Worm (Caenorhabditis elegans) whole organism, mixed stage, embryonic: ENCODE data around the gene K02E2.8.

Experiments
- ceh-83 ChIP-seq: fragments of 200-800 bp; sonication (Bioruptor generic); optimal IDR thresholded peaks from 2 replicates; lab custom pipeline; 2018; ENCODE audit warnings: mild to moderate bottlenecking, missing genetic modification characterization, missing compliant biosample characterization
- ham-2 ChIP-seq: fragments of 200-800 bp; sonication (Bioruptor generic); optimal IDR thresholded peaks from 2 replicates; lab custom pipeline; 2018; ENCODE audit warnings: mild to moderate bottlenecking, missing genetic modification characterization, missing compliant biosample characterization
- sem-2 ChIP-seq: fragments of 200-800 bp; sonication (Bioruptor generic); optimal IDR thresholded peaks from 2 replicates; lab custom pipeline; 2018; ENCODE audit warnings: mild to moderate bottlenecking, missing genetic modification characterization, missing compliant biosample characterization
- snpc-4 ChIP-seq: fragments of 150-350 bp; optimal IDR thresholded peaks from 2 replicates; lab custom pipeline; 2014; ENCODE audit warnings: missing biosample characterization, missing genetic modification characterization
- unc-39 ChIP-seq: fragments of 150-350 bp; optimal IDR thresholded peaks from 2 replicates; lab custom pipeline; 2014; ENCODE audit warnings: missing biosample characterization, missing genetic modification characterization
- unc-62 ChIP-seq: fragments of 150-350 bp; optimal IDR thresholded peaks from 2 replicates; lab custom pipeline; 2014; ENCODE audit warnings: missing biosample characterization, missing genetic modification reagents, missing genetic modification characterization

ce11 chrV:20356472-20356871 is 10.3 kb downstream of the K02E2.8 start, which contains the start of gene grd-11:
- no peak for TF ChIP-seq sem-2 (GFP tag; lab: Kevin White, UChicago)
- TF ChIP-seq ceh-83: no peak
- TF ChIP-seq ham-2: no peak
- no peak for TF ChIP-seq unc-62 (GFP tag; lab: Kevin White, UChicago)
- TF ChIP-seq unc-39 (tag; lab: Kevin White, UChicago): no peak
- no peak for TF ChIP-seq snpc-4 (tag; lab: Kevin White, UChicago)
